Fruit fly (Drosophila melanogaster) whole organism, embryonic: ENCODE data around the gene GABPI.

Source experiments
- Bgb ChIP-seq: fragments of 200-800 bp; sonication (Bioruptor generic); IDR thresholded peaks from 2 replicates; pipeline ENCODE4 v1.3.6; 2022; ENCODE audit warnings: missing biosample characterization, missing genetic modification characterization; ENCODE audit not compliant: partially characterized antibody
- Blimp-1 ChIP-seq: fragments of 200-800 bp; sonication (Bioruptor generic); optimal IDR thresholded peaks from 3 replicates; lab custom pipeline; 2018; ENCODE audit warnings: missing biosample characterization, missing genetic modification characterization, mild to moderate bottlenecking, moderate library complexity, missing genetic modification reagents
- CG10147 ChIP-seq: fragments of 200-800 bp; sonication (Bioruptor generic); optimal IDR thresholded peaks from 2 replicates; lab custom pipeline; 2019; ENCODE audit warnings: missing biosample characterization, mild to moderate bottlenecking, missing genetic modification characterization, moderate library complexity
- CG12219 ChIP-seq: fragments of 200-800 bp; sonication (Bioruptor generic); optimal IDR thresholded peaks from 3 replicates; lab custom pipeline; 2018; ENCODE audit warnings: missing biosample characterization, mild to moderate bottlenecking, missing genetic modification characterization
- CG12236 ChIP-seq: fragments of 200-800 bp; sonication (Bioruptor generic); optimal IDR thresholded peaks from 2 replicates; lab custom pipeline; 2016; ENCODE audit warnings: missing biosample characterization, missing genetic modification characterization
- CG12769 ChIP-seq: fragments of 200-800 bp; sonication (Bioruptor generic); optimal IDR thresholded peaks from 2 replicates; lab custom pipeline; 2019; ENCODE audit warnings: missing biosample characterization, mild to moderate bottlenecking, missing genetic modification characterization, moderate library complexity
- CG13123 ChIP-seq: fragments of 200-800 bp; sonication (Bioruptor generic); optimal IDR thresholded peaks from 2 replicates; lab custom pipeline; 2016; ENCODE audit warnings: missing biosample characterization, missing genetic modification characterization
- CG14860 ChIP-seq: fragments of 200-800 bp; sonication (Bioruptor generic); IDR thresholded peaks from 3 replicates; pipeline ENCODE4 v1.3.6; 2022; ENCODE audit warnings: missing biosample characterization, missing genetic modification characterization; ENCODE audit not compliant: partially characterized antibody
- CG15073 ChIP-seq: fragments of 200-800 bp; sonication (Bioruptor generic); optimal IDR thresholded peaks from 2 replicates; lab custom pipeline; 2016; ENCODE audit warnings: missing biosample characterization, missing genetic modification characterization
- CG1602 ChIP-seq: fragments of 200-800 bp; sonication (Bioruptor generic); optimal IDR thresholded peaks from 3 replicates; lab custom pipeline; 2016; ENCODE audit warnings: missing biosample characterization, missing genetic modification characterization
- CG1647 ChIP-seq: fragments of 200-800 bp; sonication (Bioruptor generic); optimal IDR thresholded peaks from 3 replicates; lab custom pipeline; 2016; ENCODE audit warnings: missing biosample characterization, missing genetic modification characterization
- CG16779 ChIP-seq: fragments of 200-800 bp; sonication (Bioruptor generic); IDR thresholded peaks from 2 replicates; pipeline ENCODE4 v1.3.6; 2022; ENCODE audit warnings: missing biosample characterization, missing genetic modification characterization
- CG18476 ChIP-seq: fragments of 200-800 bp; sonication (Bioruptor generic); optimal IDR thresholded peaks from 2 replicates; lab custom pipeline; 2016; ENCODE audit warnings: missing biosample characterization, mild to moderate bottlenecking, missing genetic modification characterization
- CG18599 ChIP-seq: fragments of 200-800 bp; sonication (Bioruptor generic); optimal IDR thresholded peaks from 3 replicates; lab custom pipeline; 2017; ENCODE audit warnings: missing biosample characterization, missing genetic modification characterization, mild to moderate bottlenecking, moderate library complexity, missing genetic modification reagents
- CG31224 ChIP-seq: fragments of 200-800 bp; sonication (Bioruptor generic); IDR thresholded peaks from 2 replicates; pipeline ENCODE4 v1.3.6; 2022; ENCODE audit warnings: missing biosample characterization, missing genetic modification characterization
- CG4820 ChIP-seq: fragments of 200-800 bp; sonication (Bioruptor generic); optimal IDR thresholded peaks from 3 replicates; lab custom pipeline; 2016; ENCODE audit warnings: missing biosample characterization, missing genetic modification characterization
- CG6791 ChIP-seq: fragments of 200-800 bp; sonication (Bioruptor generic); IDR thresholded peaks from 3 replicates; pipeline ENCODE4 v1.3.6; 2022; ENCODE audit warnings: missing biosample characterization, missing genetic modification characterization; ENCODE audit not compliant: partially characterized antibody
- CG8944 ChIP-seq: fragments of 200-800 bp; sonication (Bioruptor generic); optimal IDR thresholded peaks from 3 replicates; lab custom pipeline; 2016; ENCODE audit warnings: missing biosample characterization, missing genetic modification characterization
- CG9437 ChIP-seq: fragments of 200-800 bp; sonication (Bioruptor generic); optimal IDR thresholded peaks from 2 replicates; lab custom pipeline; 2018; ENCODE audit warnings: missing biosample characterization, mild to moderate bottlenecking, missing genetic modification characterization
- CG9609 ChIP-seq: fragments of 200-800 bp; sonication (Bioruptor generic); optimal IDR thresholded peaks from 3 replicates; lab custom pipeline; 2016; ENCODE audit warnings: missing biosample characterization, missing genetic modification characterization
- CTCF ChIP-seq: fragments of 200-800 bp; sonication (Bioruptor generic); optimal IDR thresholded peaks from 2 replicates; lab custom pipeline; 2017; ENCODE audit warnings: missing biosample characterization, mild to moderate bottlenecking, missing genetic modification characterization, moderate library complexity
- Dbx ChIP-seq: fragments of 200-800 bp; sonication (Bioruptor generic); IDR thresholded peaks from 3 replicates; pipeline ENCODE4 v1.3.6; 2022; ENCODE audit warnings: missing biosample characterization, missing genetic modification characterization
- Ets65A ChIP-seq: fragments of 200-800 bp; sonication (Bioruptor generic); peaks from one replicate; lab custom pipeline; 2016; ENCODE audit warnings: missing biosample characterization, missing genetic modification characterization
- Hmx ChIP-seq: fragments of 200-800 bp; sonication (Bioruptor generic); optimal IDR thresholded peaks from 2 replicates; lab custom pipeline; 2016; ENCODE audit warnings: missing biosample characterization, missing genetic modification characterization
- Mes4 ChIP-seq: fragments of 200-800 bp; sonication (Bioruptor generic); optimal IDR thresholded peaks from 2 replicates; lab custom pipeline; 2016; ENCODE audit warnings: missing biosample characterization, missing genetic modification characterization
- NK7.1 ChIP-seq: fragments of 200-800 bp; sonication (Bioruptor generic); optimal IDR thresholded peaks from 3 replicates; lab custom pipeline; 2016; ENCODE audit warnings: missing biosample characterization, missing genetic modification characterization
- Poxn ChIP-seq: fragments of 200-800 bp; sonication (Bioruptor generic); IDR thresholded peaks from 2 replicates; pipeline ENCODE4 v1.3.6; 2022; ENCODE audit warnings: missing biosample characterization, missing genetic modification characterization
- Ravus ChIP-seq: fragments of 200-800 bp; sonication (Bioruptor generic); IDR thresholded peaks from 2 replicates; pipeline ENCODE4 v1.3.6; 2022; ENCODE audit warnings: missing biosample characterization, missing genetic modification characterization
- Side ChIP-seq: fragments of 200-800 bp; sonication (Bioruptor generic); optimal IDR thresholded peaks from 2 replicates; lab custom pipeline; 2016; ENCODE audit warnings: missing biosample characterization, missing genetic modification characterization
- Sox102F ChIP-seq: fragments of 200-800 bp; sonication (Bioruptor generic); optimal IDR thresholded peaks from 2 replicates; lab custom pipeline; 2018; ENCODE audit warnings: missing biosample characterization, mild to moderate bottlenecking, missing genetic modification characterization, moderate library complexity
- Usf ChIP-seq: fragments of 200-800 bp; sonication (Bioruptor generic); optimal IDR thresholded peaks from 2 replicates; lab custom pipeline; 2017; ENCODE audit warnings: missing genotype, missing biosample characterization, missing genetic modification characterization
- Xrp1 ChIP-seq: fragments of 200-800 bp; sonication (Bioruptor generic); IDR thresholded peaks from 2 replicates; pipeline ENCODE4 v1.3.6; 2022; ENCODE audit warnings: missing biosample characterization, missing genetic modification characterization
- YL-1 ChIP-seq: fragments of 200-800 bp; sonication (Bioruptor generic); optimal IDR thresholded peaks from 3 replicates; lab custom pipeline; 2017; ENCODE audit warnings: missing biosample characterization, mild to moderate bottlenecking, missing genetic modification characterization
- aop ChIP-seq: fragments of 200-800 bp; sonication (Bioruptor generic); IDR thresholded peaks from 2 replicates; pipeline ENCODE4 v1.3.6; 2022; ENCODE audit warnings: missing biosample characterization, missing genetic modification characterization
- bsh ChIP-seq, 2 experiments: fragments of 200-800 bp; sonication (Bioruptor generic); optimal IDR thresholded peaks; 2 replicates each; lab custom pipeline; 2017 to 2018; ENCODE audit warnings: mild to moderate bottlenecking in 2 of 2, missing biosample characterization in 2 of 2, missing genetic modification characterization in 2 of 2, moderate library complexity in 1 of 2
- cad ChIP-seq: fragments of >200 bp; optimal IDR thresholded peaks from 2 replicates; lab custom pipeline; 2017; ENCODE audit warnings: missing biosample characterization, missing genetic modification characterization
- croc ChIP-seq: fragments of 200-800 bp; sonication (Bioruptor generic); conservative IDR thresholded peaks from 3 replicates; pipeline ENCODE4 v1.3.6; 2022; ENCODE audit warnings: missing biosample characterization, missing genetic modification characterization
- dimm ChIP-seq: fragments of 200-800 bp; sonication (Bioruptor generic); IDR thresholded peaks from 2 replicates; pipeline ENCODE4 v1.3.6; 2022; ENCODE audit warnings: missing biosample characterization, missing genetic modification characterization
- dmrt11E ChIP-seq: fragments of 200-800 bp; sonication (Bioruptor generic); optimal IDR thresholded peaks from 3 replicates; lab custom pipeline; 2018; ENCODE audit warnings: missing biosample characterization, mild to moderate bottlenecking, missing genetic modification characterization, moderate library complexity
- insv ChIP-seq, 2 experiments: fragments of 200-800 bp; sonication (Bioruptor generic); optimal IDR thresholded peaks; 3 replicates each; lab custom pipeline; 2016 to 2018; ENCODE audit warnings: missing biosample characterization in 2 of 2, missing genetic modification characterization in 2 of 2
- jumu ChIP-seq: fragments of 200-800 bp; sonication (Bioruptor generic); optimal IDR thresholded peaks from 3 replicates; lab custom pipeline; 2016; ENCODE audit warnings: missing biosample characterization, missing genetic modification characterization
- lab ChIP-seq: fragments of 200-800 bp; sonication (Bioruptor generic); optimal IDR thresholded peaks from 3 replicates; lab custom pipeline; 2017; ENCODE audit warnings: missing biosample characterization, missing genetic modification characterization, mild to moderate bottlenecking, moderate library complexity, missing genetic modification reagents
- pan ChIP-seq, 4 experiments: fragments of >200 bp in 3 of 4; fragments of 200-800 bp in 1 of 4; sonication (Bioruptor generic) in 1 of 4; optimal IDR thresholded peaks in 3 of 4; IDR thresholded peaks in 1 of 4; 2 replicates each; pipeline versions ENCODE4 v1.3.6 to Lab custom; 2017 to 2022; ENCODE audit warnings: missing biosample characterization in 2 of 4, missing genetic modification characterization in 2 of 4, mixed read lengths in 1 of 4
- pb ChIP-seq: fragments of 200-800 bp; sonication (Bioruptor generic); optimal IDR thresholded peaks from 3 replicates; lab custom pipeline; 2016; ENCODE audit warnings: missing biosample characterization, missing genetic modification characterization
- pho ChIP-seq: fragments of 200-800 bp; sonication (Bioruptor generic); optimal IDR thresholded peaks from 2 replicates; lab custom pipeline; 2016; ENCODE audit warnings: missing biosample characterization, missing genetic modification characterization
- pita ChIP-seq: fragments of 200-800 bp; sonication (Bioruptor generic); optimal IDR thresholded peaks from 2 replicates; lab custom pipeline; 2017; ENCODE audit warnings: missing biosample characterization, mild to moderate bottlenecking, missing genetic modification characterization
- psq ChIP-seq: fragments of 200-800 bp; sonication (Bioruptor generic); optimal IDR thresholded peaks from 2 replicates; lab custom pipeline; 2017; ENCODE audit warnings: missing biosample characterization, missing genetic modification characterization
- repo ChIP-seq: fragments of 200-800 bp; sonication (Bioruptor generic); optimal IDR thresholded peaks from 2 replicates; lab custom pipeline; 2016; ENCODE audit warnings: missing biosample characterization, missing genetic modification characterization
- ssp ChIP-seq: fragments of 200-800 bp; sonication (Bioruptor generic); IDR thresholded peaks from 2 replicates; pipeline ENCODE4 v1.3.6; 2022; ENCODE audit warnings: missing biosample characterization, missing genetic modification characterization
- zf30C ChIP-seq: fragments of 200-800 bp; sonication (Bioruptor generic); optimal IDR thresholded peaks from 3 replicates; lab custom pipeline; 2018; ENCODE audit warnings: missing biosample characterization, mild to moderate bottlenecking, missing genetic modification characterization
- zfh2 ChIP-seq: fragments of 200-800 bp; sonication (Bioruptor generic); optimal IDR thresholded peaks from 2 replicates; lab custom pipeline; 2016; ENCODE audit warnings: missing biosample characterization, missing genetic modification characterization

The GABPI gene

DNA sequence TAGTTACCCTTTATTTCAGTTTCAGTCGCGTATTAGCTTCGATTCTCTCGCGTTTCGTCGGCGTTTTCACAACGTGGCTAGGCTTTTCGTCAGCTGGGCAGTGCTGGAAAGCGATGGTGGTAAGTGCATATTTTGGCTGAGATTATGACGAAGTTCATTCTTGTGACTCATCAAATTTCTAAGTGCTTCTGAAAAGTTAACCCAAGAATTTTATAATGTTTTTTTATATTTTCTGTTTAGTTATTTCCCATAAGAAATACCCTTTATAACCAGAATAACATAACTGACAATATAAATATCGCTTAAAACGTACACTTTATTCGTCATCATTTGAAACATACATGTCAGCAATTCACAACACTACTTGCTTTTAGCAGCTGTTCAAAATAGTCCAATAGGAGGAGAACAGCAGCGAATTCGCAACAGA is 6.8 kb downstream of the GABPI start, which contains the start of the genes CG17260 and SerRS (continued):
- TF ChIP-seq CG15073 (GFP tag; lab: Kevin White, UChicago), result peak; percentile 67
- peak; percentile 91 for TF ChIP-seq NK7.1 (GFP tag; lab: Kevin White, UChicago)
- peak; percentile 60 to 89 for TF ChIP-seq bsh (GFP tag; optimal IDR thresholded peaks at IDR 0.05; lab: Kevin White, UChicago)
- TF ChIP-seq Dbx, result peak; percentile 95
- TF ChIP-seq CG9609, result peak; percentile 85
- peak; percentile 90 for TF ChIP-seq ssp (GFP tag; lab: Robert Waterston, UW)
- TF ChIP-seq Mes4 (GFP tag; lab: Kevin White, UChicago), result peak; percentile 75
- TF ChIP-seq repo (GFP tag; lab: Kevin White, UChicago), result peak; percentile 68
- TF ChIP-seq CG1602 (GFP tag; lab: Kevin White, UChicago), result peak; percentile 96
- peak; percentile 85 for TF ChIP-seq dmrt11E (tag; lab: Kevin White, UChicago)
- TF ChIP-seq CG12236, result peak; percentile 71
- peak; percentile 92 for TF ChIP-seq YL-1 (GFP tag; lab: Kevin White, UChicago)
- TF ChIP-seq CG13123 (GFP tag; lab: Kevin White, UChicago), result peak; percentile 85
- TF ChIP-seq dimm (GFP tag; lab: Robert Waterston, UW), result peak; percentile 73
- TF ChIP-seq Sox102F, result peak; percentile 93
- peak; percentile 78 for TF ChIP-seq Ravus
- TF ChIP-seq insv (GFP tag; optimal IDR thresholded peaks at IDR 0.05; lab: Kevin White, UChicago), result peak in 1 of 2 experiments; percentile 78
- no peak for TF ChIP-seq zf30C (GFP tag; lab: Kevin White, UChicago)
- peak; percentile 67 for TF ChIP-seq CG12219 (GFP tag; lab: Kevin White, UChicago)
- peak; percentile 94 for TF ChIP-seq lab (GFP tag; lab: Kevin White, UChicago)
- no peak for TF ChIP-seq Bgb (GFP tag; lab: Robert Waterston, UW)
- TF ChIP-seq jumu, result peak; percentile 95
- TF ChIP-seq pan (optimal IDR thresholded peaks at IDR 0.05; lab: Kevin White, UChicago), result no peak
- TF ChIP-seq pan (GFP tag; optimal IDR thresholded peaks at IDR 0.05 in 1 of 2, IDR thresholded peaks at IDR 0.05 in 1 of 2), result peak in 1 of 2 experiments; percentile 94
- TF ChIP-seq Xrp1 (GFP tag; lab: Robert Waterston, UW), result peak; percentile 95
- TF ChIP-seq pb (GFP tag; lab: Kevin White, UChicago), result peak; percentile 77
- peak; percentile 93 for TF ChIP-seq CG18599 (GFP tag; lab: Kevin White, UChicago)
- no peak for TF ChIP-seq Blimp-1
- peak; percentile 90 for TF ChIP-seq Side (GFP tag; lab: Kevin White, UChicago)
- peak; percentile 37 for TF ChIP-seq CTCF (GFP tag; lab: Kevin White, UChicago)
- peak; percentile 80 for TF ChIP-seq Poxn (GFP tag; lab: Robert Waterston, UW)
- TF ChIP-seq aop (GFP tag; lab: Robert Waterston, UW), result 0 out of 2 replicates have a peak, but pooled peaks have one; percentile 23
- peak; percentile 89 for TF ChIP-seq CG1647
- TF ChIP-seq CG12769 (tag; lab: Kevin White, UChicago), result no peak
- peak; percentile 89 for TF ChIP-seq croc (GFP tag; lab: Robert Waterston, UW)
- peak; percentile 89 for TF ChIP-seq CG31224 (GFP tag; lab: Robert Waterston, UW)
- TF ChIP-seq CG14860 (GFP tag; lab: Robert Waterston, UW), result no peak
- TF ChIP-seq Usf (GFP tag; lab: Kevin White, UChicago), result peak; percentile 64
- TF ChIP-seq zfh2, result peak; percentile 97
- peak; percentile 92 for TF ChIP-seq CG8944 (GFP tag; lab: Kevin White, UChicago)
- peak; percentile 87 for TF ChIP-seq CG9437 (GFP tag; lab: Kevin White, UChicago)
- no peak for TF ChIP-seq pita (GFP tag; lab: Kevin White, UChicago)
- TF ChIP-seq Hmx (GFP tag; lab: Kevin White, UChicago), result peak; percentile 84
- peak; percentile 90 for TF ChIP-seq CG10147
- TF ChIP-seq Ets65A (GFP tag; lab: Kevin White, UChicago), result peak; percentile 100
- no peak for TF ChIP-seq CG6791
- peak; percentile 56; the same call in 1 of the 2 replicates for TF ChIP-seq CG16779 (GFP tag; lab: Robert Waterston, UW)
- peak; percentile 94 for TF ChIP-seq CG18476 (GFP tag; lab: Kevin White, UChicago)
- TF ChIP-seq cad (GFP tag; lab: Kevin White, UChicago), result no peak
- TF ChIP-seq CG4820 (GFP tag; lab: Kevin White, UChicago), result peak; percentile 88
- peak; percentile 96 for TF ChIP-seq pho (GFP tag; lab: Kevin White, UChicago)
- peak; percentile 90 for TF ChIP-seq psq (GFP tag; lab: Kevin White, UChicago)
